Worm (Caenorhabditis elegans) whole organism, early embryonic: Measurements from ENCODE around the gene pals-16.

ENCODE experiments used
- F13C5.2 ChIP-seq: sonication (generic microtip); optimal IDR thresholded peaks from 2 replicates; lab custom pipeline; 2017; ENCODE audit warnings: mild to moderate bottlenecking, missing genetic modification characterization, inconsistent platforms, missing compliant biosample characterization
- ama-1 ChIP-seq: fragments of 150-350 bp; optimal IDR thresholded peaks from 2 replicates; lab custom pipeline; 2014
- ceh-13 ChIP-seq: fragments of 200-800 bp; sonication (Bioruptor generic); optimal IDR thresholded peaks from 2 replicates; lab custom pipeline; 2018; ENCODE audit warnings: mild to moderate bottlenecking, missing genetic modification characterization, missing compliant biosample characterization
- hmg-4 ChIP-seq: fragments of 200-800 bp; sonication (Bioruptor generic); optimal IDR thresholded peaks from 2 replicates; lab custom pipeline; 2018; ENCODE audit warnings: mild to moderate bottlenecking, missing genetic modification characterization, missing compliant biosample characterization
- sea-1 ChIP-seq: fragments of 200-800 bp; sonication (Bioruptor generic); conservative IDR thresholded peaks from 2 replicates; pipeline ENCODE4 v1.3.6; 2022; ENCODE audit warnings: missing genetic modification characterization, missing compliant biosample characterization
- tbx-37 ChIP-seq: fragments of 200-800 bp; sonication (Bioruptor generic); conservative IDR thresholded peaks from 2 replicates; pipeline ENCODE4 v1.3.6; 2022; ENCODE audit warnings: missing genetic modification reagents, missing genetic modification characterization, missing compliant biosample characterization

DNA sequence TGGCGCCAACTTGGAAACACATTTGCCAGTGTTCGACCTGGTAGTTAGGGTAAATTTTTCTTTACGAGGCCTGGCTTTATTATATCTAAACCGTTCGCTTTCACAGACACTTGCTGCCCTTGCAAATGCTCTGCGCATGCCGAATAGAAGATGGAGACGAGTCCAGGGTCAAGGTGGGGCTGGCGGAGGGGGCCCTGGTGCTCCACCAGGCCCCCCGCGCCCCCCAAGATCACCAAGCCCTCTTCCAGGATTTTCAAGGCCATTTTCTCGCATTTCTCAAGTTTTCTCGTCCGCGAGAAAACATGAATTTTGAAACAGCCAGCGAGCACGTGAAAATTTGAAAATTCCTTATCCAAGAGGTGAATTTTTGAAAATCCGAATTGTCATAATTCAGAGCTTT, 39.8 kb downstream of the pals-16 start:
- TF ChIP-seq ama-1 = no peak
- no peak for TF ChIP-seq ceh-13 (GFP tag; lab: Kevin White, UChicago)
- TF ChIP-seq tbx-37 (GFP tag; lab: Robert Waterston, UW) = no peak
- TF ChIP-seq sea-1 (GFP tag; lab: Robert Waterston, UW) = no peak
- no peak for TF ChIP-seq F13C5.2 (tag; lab: Kevin White, UChicago)
- TF ChIP-seq hmg-4 (GFP tag; lab: Kevin White, UChicago) = no peak
